Fruit fly (Drosophila melanogaster) whole organism, embryonic: Measurements from ENCODE around the gene CG44261.

Experiments used
- Bdp1 ChIP-seq: fragments of 200-800 bp; sonication (Bioruptor generic); optimal IDR thresholded peaks from 3 replicates; lab custom pipeline; 2016; ENCODE audit warnings: missing biosample characterization, missing genetic modification characterization
- Bgb ChIP-seq: fragments of 200-800 bp; sonication (Bioruptor generic); IDR thresholded peaks from 2 replicates; pipeline ENCODE4 v1.3.6; 2022; ENCODE audit warnings: missing biosample characterization, missing genetic modification characterization; ENCODE audit not compliant: partially characterized antibody
- BtbVII ChIP-seq: fragments of 200-800 bp; sonication (Bioruptor generic); optimal IDR thresholded peaks from 3 replicates; lab custom pipeline; 2017; ENCODE audit warnings: missing biosample characterization, mild to moderate bottlenecking, missing genetic modification characterization
- CG10366 ChIP-seq: fragments of 200-800 bp; sonication (Bioruptor generic); IDR thresholded peaks from 2 replicates; pipeline ENCODE4 v1.3.6; 2022; ENCODE audit warnings: missing biosample characterization, missing genetic modification characterization
- CG10431 ChIP-seq: fragments of 200-800 bp; sonication (Bioruptor generic); optimal IDR thresholded peaks from 3 replicates; lab custom pipeline; 2018; ENCODE audit warnings: missing biosample characterization, mild to moderate bottlenecking, missing genetic modification characterization
- CG11504 ChIP-seq: fragments of 200-800 bp; sonication (Bioruptor generic); optimal IDR thresholded peaks from 3 replicates; lab custom pipeline; 2019; ENCODE audit warnings: missing biosample characterization, mild to moderate bottlenecking, missing genetic modification characterization, moderate library complexity
- CG12659 ChIP-seq: fragments of 200-800 bp; sonication (Bioruptor generic); optimal IDR thresholded peaks from 3 replicates; lab custom pipeline; 2017; ENCODE audit warnings: mild to moderate bottlenecking, missing biosample characterization, missing genetic modification reagents, missing genetic modification characterization
- CG12942 ChIP-seq: fragments of 200-800 bp; sonication (Bioruptor generic); optimal IDR thresholded peaks from 3 replicates; lab custom pipeline; 2016; ENCODE audit warnings: missing biosample characterization, missing genetic modification characterization
- CG13424 ChIP-seq: fragments of 200-800 bp; sonication (Bioruptor generic); optimal IDR thresholded peaks from 2 replicates; lab custom pipeline; 2019; ENCODE audit warnings: missing biosample characterization, mild to moderate bottlenecking, missing genetic modification characterization, moderate library complexity
- CG14050 ChIP-seq: fragments of 200-800 bp; sonication (Bioruptor generic); IDR thresholded peaks from 3 replicates; pipeline ENCODE4 v1.3.6; 2022; ENCODE audit warnings: missing biosample characterization, missing genetic modification characterization
- CG14965 ChIP-seq: fragments of 200-800 bp; sonication (Bioruptor generic); optimal IDR thresholded peaks from 2 replicates; lab custom pipeline; 2016; ENCODE audit warnings: missing biosample characterization, missing genetic modification characterization, borderline replicate concordance
- CG17385 ChIP-seq: fragments of 200-800 bp; sonication (Bioruptor generic); optimal IDR thresholded peaks from 3 replicates; lab custom pipeline; 2018; ENCODE audit warnings: missing biosample characterization, mild to moderate bottlenecking, missing genetic modification characterization
- CG18599 ChIP-seq: fragments of 200-800 bp; sonication (Bioruptor generic); optimal IDR thresholded peaks from 3 replicates; lab custom pipeline; 2017; ENCODE audit warnings: missing biosample characterization, missing genetic modification characterization, mild to moderate bottlenecking, moderate library complexity, missing genetic modification reagents
- CG34224 ChIP-seq: fragments of 200-800 bp; sonication (Bioruptor generic); IDR thresholded peaks from 3 replicates; pipeline ENCODE4 v1.3.6; 2022; ENCODE audit warnings: missing biosample characterization, missing genetic modification characterization; ENCODE audit not compliant: partially characterized antibody
- CG6854 ChIP-seq: fragments of 200-800 bp; sonication (Bioruptor generic); optimal IDR thresholded peaks from 3 replicates; lab custom pipeline; 2017; ENCODE audit warnings: missing biosample characterization, mild to moderate bottlenecking, missing genetic modification characterization
- CTCF ChIP-seq: fragments of 200-800 bp; sonication (Bioruptor generic); optimal IDR thresholded peaks from 2 replicates; lab custom pipeline; 2017; ENCODE audit warnings: missing biosample characterization, mild to moderate bottlenecking, missing genetic modification characterization, moderate library complexity
- Doc2 ChIP-seq: fragments of 200-800 bp; sonication (Bioruptor generic); IDR thresholded peaks from 2 replicates; pipeline ENCODE4 v1.3.6; 2022; ENCODE audit warnings: missing biosample characterization, missing genetic modification characterization
- Dp ChIP-seq: fragments of 200-800 bp; sonication (Bioruptor generic); optimal IDR thresholded peaks from 2 replicates; lab custom pipeline; 2018; ENCODE audit warnings: missing biosample characterization, mild to moderate bottlenecking, missing genetic modification characterization, moderate library complexity
- Ets65A ChIP-seq: fragments of 200-800 bp; sonication (Bioruptor generic); peaks from one replicate; lab custom pipeline; 2016; ENCODE audit warnings: missing biosample characterization, missing genetic modification characterization
- Fer3 ChIP-seq: fragments of 200-800 bp; sonication (Bioruptor generic); optimal IDR thresholded peaks from 2 replicates; lab custom pipeline; 2018; ENCODE audit warnings: missing biosample characterization, mild to moderate bottlenecking, missing genetic modification characterization, moderate library complexity
- HLH4C ChIP-seq: fragments of 200-800 bp; sonication (Bioruptor generic); IDR thresholded peaks from 3 replicates; pipeline ENCODE4 v1.3.6; 2022; ENCODE audit warnings: missing biosample characterization, missing genetic modification characterization; ENCODE audit not compliant: partially characterized antibody
- MESR4 ChIP-seq: fragments of 200-800 bp; sonication (Bioruptor generic); optimal IDR thresholded peaks from 2 replicates; lab custom pipeline; 2018; ENCODE audit warnings: missing biosample characterization, mild to moderate bottlenecking, missing genetic modification characterization, moderate library complexity
- Nf-YC ChIP-seq: fragments of 200-800 bp; optimal IDR thresholded peaks from 3 replicates; lab custom pipeline; 2019; ENCODE audit warnings: missing biosample characterization, mild to moderate bottlenecking, missing genetic modification characterization, moderate library complexity
- Pdp1 ChIP-seq, 2 experiments: fragments of 200-800 bp; sonication (Bioruptor generic); optimal IDR thresholded peaks; 3 replicates each; lab custom pipeline; 2016; ENCODE audit warnings: missing biosample characterization in 2 of 2, missing genetic modification characterization in 2 of 2, mild to moderate bottlenecking in 1 of 2, moderate library complexity in 1 of 2
- Sox100B ChIP-seq: fragments of 200-800 bp; sonication (Bioruptor generic); optimal IDR thresholded peaks from 3 replicates; lab custom pipeline; 2018; ENCODE audit warnings: missing biosample characterization, mild to moderate bottlenecking, missing genetic modification characterization
- Spps ChIP-seq: fragments of 200-800 bp; sonication (Bioruptor generic); optimal IDR thresholded peaks from 2 replicates; lab custom pipeline; 2018; ENCODE audit warnings: missing biosample characterization, mild to moderate bottlenecking, missing genetic modification characterization
- Sry-δ ChIP-seq: fragments of 200-800 bp; sonication (Bioruptor generic); optimal IDR thresholded peaks from 2 replicates; lab custom pipeline; 2016; ENCODE audit warnings: missing biosample characterization, missing genetic modification characterization
- Trl ChIP-seq, 3 experiments: fragments of >200 bp in 2 of 3; fragments of 200-800 bp in 1 of 3; sonication (Bioruptor generic) in 1 of 3; optimal IDR thresholded peaks; 2 replicates in 1 of 3; 3 replicates in 2 of 3; lab custom pipeline; 2016 to 2017; ENCODE audit warnings: missing biosample characterization in 1 of 3, missing genetic modification characterization in 1 of 3
- YL-1 ChIP-seq: fragments of 200-800 bp; sonication (Bioruptor generic); optimal IDR thresholded peaks from 3 replicates; lab custom pipeline; 2017; ENCODE audit warnings: missing biosample characterization, mild to moderate bottlenecking, missing genetic modification characterization
- amos ChIP-seq: fragments of 200-800 bp; sonication (Bioruptor generic); IDR thresholded peaks from 2 replicates; pipeline ENCODE4 v1.3.6; 2022; ENCODE audit warnings: missing biosample characterization, missing genetic modification characterization; ENCODE audit not compliant: partially characterized antibody
- ap ChIP-seq: fragments of 200-800 bp; sonication (Bioruptor generic); IDR thresholded peaks from 2 replicates; pipeline ENCODE4 v1.3.6; 2022; ENCODE audit warnings: missing biosample characterization, missing genetic modification characterization
- cg ChIP-seq: fragments of 200-800 bp; sonication (Bioruptor generic); optimal IDR thresholded peaks from 3 replicates; lab custom pipeline; 2019; ENCODE audit warnings: missing biosample characterization, mild to moderate bottlenecking, missing genetic modification characterization, moderate library complexity
- corto ChIP-seq: fragments of 200-800 bp; sonication (Bioruptor generic); optimal IDR thresholded peaks from 2 replicates; lab custom pipeline; 2016; ENCODE audit warnings: missing biosample characterization, mild to moderate bottlenecking, missing genetic modification characterization, moderate library complexity
- crc ChIP-seq: fragments of 200-800 bp; sonication (Bioruptor generic); optimal IDR thresholded peaks from 2 replicates; lab custom pipeline; 2016; ENCODE audit warnings: missing biosample characterization, missing genetic modification characterization
- fd64A ChIP-seq: fragments of 200-800 bp; sonication (Bioruptor generic); optimal IDR thresholded peaks from 3 replicates; lab custom pipeline; 2018; ENCODE audit warnings: missing biosample characterization, mild to moderate bottlenecking, missing genetic modification characterization
- gem ChIP-seq: fragments of 200-800 bp; sonication (Bioruptor generic); optimal IDR thresholded peaks from 2 replicates; lab custom pipeline; 2019; ENCODE audit warnings: missing biosample characterization, mild to moderate bottlenecking, missing genetic modification characterization, moderate library complexity
- hbn ChIP-seq: fragments of 200-800 bp; sonication (Bioruptor generic); IDR thresholded peaks from 2 replicates; pipeline ENCODE4 v1.3.6; 2022; ENCODE audit warnings: missing biosample characterization, missing genetic modification characterization; ENCODE audit not compliant: partially characterized antibody
- jigr1 ChIP-seq: fragments of 200-800 bp; sonication (Bioruptor generic); IDR thresholded peaks from 3 replicates; pipeline ENCODE4 v1.3.6; 2022; ENCODE audit warnings: missing biosample characterization, missing genetic modification characterization
- kah ChIP-seq: fragments of 200-800 bp; sonication (Bioruptor generic); optimal IDR thresholded peaks from 2 replicates; lab custom pipeline; 2018; ENCODE audit warnings: missing biosample characterization, mild to moderate bottlenecking, missing genetic modification characterization
- kni ChIP-seq: fragments of 200-800 bp; sonication (Bioruptor generic); optimal IDR thresholded peaks from 3 replicates; lab custom pipeline; 2017; ENCODE audit warnings: mild to moderate bottlenecking, missing biosample characterization, missing genetic modification reagents, missing genetic modification characterization
- p53 ChIP-seq: fragments of 200-800 bp; sonication (Bioruptor generic); optimal IDR thresholded peaks from 2 replicates; lab custom pipeline; 2016; ENCODE audit warnings: missing biosample characterization, missing genetic modification characterization
- pros ChIP-seq: fragments of 200-800 bp; sonication (Bioruptor generic); optimal IDR thresholded peaks from 3 replicates; lab custom pipeline; 2019; ENCODE audit warnings: missing biosample characterization, mild to moderate bottlenecking, missing genetic modification characterization, moderate library complexity
- ro ChIP-seq: fragments of 200-800 bp; sonication (Bioruptor generic); IDR thresholded peaks from 2 replicates; pipeline ENCODE4 v1.3.6; 2022; ENCODE audit warnings: missing biosample characterization, missing genetic modification characterization
- sim ChIP-seq: fragments of 200-800 bp; sonication (Bioruptor generic); IDR thresholded peaks from 2 replicates; pipeline ENCODE4 v1.3.6; 2022; ENCODE audit warnings: missing biosample characterization, missing genetic modification characterization
- sqz ChIP-seq: fragments of 200-800 bp; sonication (Bioruptor generic); optimal IDR thresholded peaks from 3 replicates; lab custom pipeline; 2018; ENCODE audit warnings: missing biosample characterization, mild to moderate bottlenecking, missing genetic modification characterization
- tgo ChIP-seq: fragments of 200-800 bp; sonication (Bioruptor generic); IDR thresholded peaks from 3 replicates; pipeline ENCODE4 v1.3.6; 2022; ENCODE audit warnings: missing biosample characterization, missing genetic modification characterization
- tio ChIP-seq: fragments of 200-800 bp; sonication (Bioruptor generic); optimal IDR thresholded peaks from 2 replicates; lab custom pipeline; 2017; ENCODE audit warnings: missing biosample characterization, missing genetic modification characterization, inconsistent platforms
- wek ChIP-seq: fragments of 200-800 bp; sonication (Bioruptor generic); optimal IDR thresholded peaks from 3 replicates; lab custom pipeline; 2018; ENCODE audit warnings: missing biosample characterization, mild to moderate bottlenecking, missing genetic modification characterization, moderate library complexity
- yki ChIP-seq: fragments of >200 bp; optimal IDR thresholded peaks from 3 replicates; lab custom pipeline; 2018

The CG44261 gene

DNA sequence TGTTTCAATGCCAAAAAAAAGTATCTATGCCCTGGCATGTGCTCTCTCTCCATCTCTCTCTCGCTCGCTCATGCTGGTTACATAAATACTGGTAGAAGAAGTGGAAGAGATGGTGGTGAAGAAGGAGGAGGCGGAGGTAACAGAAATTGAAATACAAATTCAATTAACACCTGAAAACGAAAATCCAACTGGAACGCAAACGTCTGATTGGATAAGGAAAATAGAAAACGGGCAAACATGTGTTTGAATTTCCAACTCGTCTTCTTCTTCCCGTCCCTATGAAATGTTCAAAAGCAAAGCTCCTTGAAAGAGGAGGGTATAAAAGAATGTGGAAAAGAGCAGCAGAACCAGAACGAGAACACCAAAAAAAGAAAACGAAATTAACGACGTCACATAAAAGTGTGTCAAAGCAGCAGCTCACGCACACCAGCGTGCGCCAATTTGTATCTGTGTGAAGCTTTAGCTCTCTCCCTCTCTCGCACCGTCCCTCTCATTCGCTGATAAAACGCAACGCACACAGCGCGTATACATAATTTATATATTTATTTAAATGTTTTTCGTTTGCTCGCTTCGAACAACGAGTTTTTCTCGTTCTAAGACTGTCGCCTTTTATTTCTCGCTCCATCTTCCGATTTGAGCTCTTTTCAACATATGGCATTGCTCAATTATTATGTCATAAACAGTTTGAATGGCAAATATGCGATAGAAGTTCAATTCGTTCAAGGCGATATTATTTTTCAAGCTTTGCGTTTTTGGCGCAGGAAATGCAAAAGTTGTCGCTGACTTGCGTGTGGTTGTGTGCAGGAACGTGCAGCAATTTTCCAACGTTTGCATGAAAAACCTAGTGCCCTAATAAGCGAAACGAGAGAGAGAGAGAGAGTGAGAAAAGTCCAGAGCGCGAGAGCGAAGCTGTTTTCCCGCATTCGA is 10.7 kb upstream of the CG44261 start (continued):
- TF ChIP-seq crc (GFP tag; lab: Kevin White, UChicago) (no peak), CG17385 (GFP tag; lab: Kevin White, UChicago) (peak; percentile 85), kah (GFP tag; lab: Kevin White, UChicago) (no peak), Ets65A (GFP tag; lab: Kevin White, UChicago) (no peak), hbn (GFP tag; lab: Robert Waterston, UW) (no peak), CG6854 (GFP tag; lab: Kevin White, UChicago) (no peak), Bgb (GFP tag; lab: Robert Waterston, UW) (no peak), CTCF (GFP tag; lab: Kevin White, UChicago) (no peak), Fer3 (no peak), cg (GFP tag; lab: Kevin White, UChicago) (no peak), Sry-δ (GFP tag; lab: Kevin White, UChicago) (no peak), sqz (GFP tag; lab: Kevin White, UChicago) (peak; percentile 66), Pdp1 (GFP tag; optimal IDR thresholded peaks at IDR 0.05; lab: Kevin White, UChicago) (peak in 1 of 2 experiments; percentile 98), CG13424 (no peak), BtbVII (no peak), ro (GFP tag; lab: Robert Waterston, UW) (no peak), YL-1 (GFP tag; lab: Kevin White, UChicago) (no peak), CG11504 (no peak), MESR4 (GFP tag; lab: Kevin White, UChicago) (no peak), kni (GFP tag; lab: Kevin White, UChicago) (peak; percentile 7), Doc2 (GFP tag; lab: Robert Waterston, UW) (no peak), sim (GFP tag; lab: Robert Waterston, UW) (no peak), CG10366 (no peak), yki (lab: Kevin White, UChicago) (no peak), Bdp1 (GFP tag; lab: Kevin White, UChicago) (no peak), ap (GFP tag; lab: Robert Waterston, UW) (no peak), jigr1 (GFP tag; lab: Robert Waterston, UW) (no peak), p53 (GFP tag; lab: Kevin White, UChicago) (no peak), amos (GFP tag; lab: Robert Waterston, UW) (no peak), Sox100B (GFP tag; lab: Kevin White, UChicago) (no peak), CG18599 (GFP tag; lab: Kevin White, UChicago) (peak; percentile 43), Spps (tag; lab: Kevin White, UChicago) (no peak), fd64A (GFP tag; lab: Kevin White, UChicago) (peak; percentile 10), HLH4C (GFP tag; lab: Robert Waterston, UW) (no peak), corto (GFP tag; lab: Kevin White, UChicago) (no peak), tgo (GFP tag; lab: Robert Waterston, UW) (no peak), CG14050 (no peak), pros (GFP tag; lab: Kevin White, UChicago) (no peak), CG10431 (GFP tag; lab: Kevin White, UChicago) (no peak), CG12659 (GFP tag; lab: Kevin White, UChicago) (peak; percentile 13), CG34224 (GFP tag; lab: Robert Waterston, UW) (no peak), Trl (optimal IDR thresholded peaks at IDR 0.05; lab: Kevin White, UChicago) (peak; percentile 1 to 77), Trl (GFP tag; optimal IDR thresholded peaks at IDR 0.05; lab: Kevin White, UChicago) (no peak), CG14965 (no peak), Dp (GFP tag; lab: Kevin White, UChicago) (no peak), tio (GFP tag; lab: Kevin White, UChicago) (no peak), gem (tag; lab: Kevin White, UChicago) (no peak), Nf-YC (peak; percentile 10), wek (GFP tag; lab: Kevin White, UChicago) (no peak), CG12942 (GFP tag; lab: Kevin White, UChicago) (no peak)
